Worm (Caenorhabditis elegans): ENCODE measurements around the gene tbck-1.

Gene tbck-1

ce11 chrII:4857086-4857485 is 28.7 kb downstream of the tbck-1 start (continued):
- TF ChIP-seq gei-8 (GFP tag; optimal IDR thresholded peaks at IDR 0.05) (no peak), lin-13 (GFP tag; optimal IDR thresholded peaks at IDR 0.05) (no peak), spr-3 (GFP tag; optimal IDR thresholded peaks at IDR 0.05) (no peak), jun-1 (tag; optimal IDR thresholded peaks at IDR 0.05) (no peak), egl-27 (tag; optimal IDR thresholded peaks at IDR 0.05) (no peak), zfp-2 (tag; optimal IDR thresholded peaks at IDR 0.05) (no peak), nhr-10 (tag; optimal IDR thresholded peaks at IDR 0.05) (no peak), pha-4 (GFP tag; IDR thresholded peaks at IDR 0.05) (no peak), pha-4 (tag; optimal IDR thresholded peaks at IDR 0.05) (peak; percentile 47), ceh-28 (tag; optimal IDR thresholded peaks at IDR 0.05) (peak; percentile 5), nhr-28 (tag; optimal IDR thresholded peaks at IDR 0.05) (peak; percentile 78), F26F4.8 (GFP tag; conservative IDR thresholded peaks at IDR 0.05) (no peak), attf-4 (tag; optimal IDR thresholded peaks at IDR 0.05) (no peak), nhr-11 (tag; optimal IDR thresholded peaks at IDR 0.05) (no peak), ctbp-1 (GFP tag; IDR thresholded peaks at IDR 0.05) (no peak)

- TF ChIP-seq ces-1 (GFP tag; optimal IDR thresholded peaks at IDR 0.05) (no peak), daf-16 (GFP tag; optimal IDR thresholded peaks at IDR 0.05) (no peak), daf-16 (tag; optimal IDR thresholded peaks at IDR 0.05) (peak; percentile 1), nhr-76 (tag; optimal IDR thresholded peaks at IDR 0.05) (no peak), F37D6.2 (tag; optimal IDR thresholded peaks at IDR 0.05) (no peak), ama-1 (optimal IDR thresholded peaks at IDR 0.05) (peak; percentile 25), php-3 (GFP tag; IDR thresholded peaks at IDR 0.05) (0 out of 2 replicates have a peak, but pooled peaks have one; percentile 6), T26A8.4 (GFP tag; IDR thresholded peaks at IDR 0.05) (peak; percentile 70), D1046.2 (GFP tag; IDR thresholded peaks at IDR 0.05) (0 out of 2 replicates have a peak, but pooled peaks have one; percentile 48), unc-62 (GFP tag; optimal IDR thresholded peaks at IDR 0.05 in 1 of 2) (no peak), unc-62 (tag; optimal IDR thresholded peaks at IDR 0.05) (no peak), dmd-9 (GFP tag; IDR thresholded peaks at IDR 0.05) (no peak), egl-43 (GFP tag; IDR thresholded peaks at IDR 0.05) (peak; percentile 67; the same call in 1 of the 2 replicates), set-16 (GFP tag; IDR thresholded peaks at IDR 0.05) (peak; percentile 67), nhr-41 (GFP tag; IDR thresholded peaks at IDR 0.05) (no peak), lin-38 (GFP tag; IDR thresholded peaks at IDR 0.05) (peak; percentile 35; the same call in 1 of the 2 replicates), Y48G9A.11 (GFP tag; IDR thresholded peaks at IDR 0.05) (0 out of 2 replicates have a peak, but pooled peaks have one; percentile 33), pha-4 (GFP tag; IDR thresholded peaks at IDR 0.05) (peak; percentile 30; the same call in 1 of the 2 replicates), pha-4 (tag; optimal IDR thresholded peaks at IDR 0.05) (no peak), daf-8 (GFP tag; IDR thresholded peaks at IDR 0.05) (no peak)
These were observed 29.6 kb downstream of the tbck-1 start, which contains the start of gene F11G11.5 for ce11 chrII:4857873-4858364. Gene F11G11.5, plus strand, starts transcription at chrII:4857923.

- TF ChIP-seq zfp-3 (GFP tag; conservative IDR thresholded peaks at IDR 0.05) (0 out of 2 replicates have a peak, but pooled peaks have one; percentile 29), nhr-42 (GFP tag; IDR thresholded peaks at IDR 0.05) (no peak), dpl-1 (GFP tag; optimal IDR thresholded peaks at IDR 0.05) (peak; percentile 20), gei-8 (GFP tag; optimal IDR thresholded peaks at IDR 0.05) (no peak), aha-1 (tag) (peak; percentile 95), ama-1 (optimal IDR thresholded peaks at IDR 0.05) (peak; percentile 71), hmg-1.1 (GFP tag; IDR thresholded peaks at IDR 0.05) (no peak), duxl-1 (tag; optimal IDR thresholded peaks at IDR 0.05; ENCODE audit: poor library complexity) (peak; percentile 38), nhr-41 (GFP tag; IDR thresholded peaks at IDR 0.05) (no peak), set-16 (GFP tag; IDR thresholded peaks at IDR 0.05) (no peak), lin-15B (tag; optimal IDR thresholded peaks at IDR 0.05) (no peak), daf-16 (GFP tag; optimal IDR thresholded peaks at IDR 0.05) (no peak), daf-16 (tag; optimal IDR thresholded peaks at IDR 0.05) (peak; percentile 1)
These were observed 30.6 kb downstream of the tbck-1 start for ce11 chrII:4858906-4859411.

All from whole organism, L4 larva.